Worm (Caenorhabditis elegans) whole organism, L4/young adult: ENCODE data around the gene asb-2.

ENCODE experiments used
- dao-5 ChIP-seq: sonication (generic microtip); optimal IDR thresholded peaks from 2 replicates; lab custom pipeline; 2016; ENCODE audit warnings: missing genotype, missing genetic modification characterization, moderate library complexity, missing compliant biosample characterization
- him-1 ChIP-seq: sonication (generic microtip); optimal IDR thresholded peaks from 2 replicates; lab custom pipeline; 2016; ENCODE audit warnings: missing genotype, missing genetic modification reagents, missing genetic modification characterization, missing compliant biosample characterization

DNA sequence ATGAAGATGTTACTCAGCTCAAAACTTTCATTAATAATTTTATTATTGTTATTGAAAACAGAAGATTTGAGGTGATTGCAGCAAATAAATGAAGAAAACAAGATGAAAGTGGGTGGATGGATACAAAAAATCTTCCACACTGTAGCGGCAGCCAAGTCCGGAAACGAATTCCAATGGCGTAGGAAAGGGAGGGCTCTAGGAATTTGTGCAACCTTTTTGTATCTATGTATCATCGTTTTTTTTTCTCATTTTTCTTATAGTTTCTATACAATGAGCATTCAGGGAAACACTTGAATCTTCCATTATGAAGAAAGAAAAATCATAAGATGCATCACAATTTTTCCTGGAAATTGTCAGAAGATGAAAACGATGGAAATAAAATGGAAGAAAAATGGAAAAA is 30.9 kb downstream of the asb-2 start:
- no peak for TF ChIP-seq him-1 (tag; lab: Kevin White, UChicago)
- no peak for TF ChIP-seq dao-5
